Fruit fly (Drosophila melanogaster) Kc167 (cell line): ENCODE results near the gene KdelR.

Source experiments
- Myc ChIP-seq: fragments of >200 bp; optimal IDR thresholded peaks from 2 replicates; lab custom pipeline; 2017; ENCODE audit warnings: missing external identifiers
- Sin3A ChIP-seq: fragments of >200 bp; optimal IDR thresholded peaks from 2 replicates; lab custom pipeline; 2018; ENCODE audit warnings: missing external identifiers
- h ChIP-seq: fragments of >200 bp; optimal IDR thresholded peaks from 3 replicates; lab custom pipeline; 2018; ENCODE audit warnings: missing external identifiers
- insv ChIP-seq: fragments of >200 bp; optimal IDR thresholded peaks from 3 replicates; lab custom pipeline; 2018; ENCODE audit warnings: missing external identifiers
- psq ChIP-seq: fragments of >200 bp; optimal IDR thresholded peaks from 2 replicates; lab custom pipeline; 2017; ENCODE audit warnings: missing external identifiers
- ttk ChIP-seq: sonication (Bioruptor generic); optimal IDR thresholded peaks from 2 replicates; lab custom pipeline; 2017; ENCODE audit warnings: missing external identifiers

KdelR gene

DNA sequence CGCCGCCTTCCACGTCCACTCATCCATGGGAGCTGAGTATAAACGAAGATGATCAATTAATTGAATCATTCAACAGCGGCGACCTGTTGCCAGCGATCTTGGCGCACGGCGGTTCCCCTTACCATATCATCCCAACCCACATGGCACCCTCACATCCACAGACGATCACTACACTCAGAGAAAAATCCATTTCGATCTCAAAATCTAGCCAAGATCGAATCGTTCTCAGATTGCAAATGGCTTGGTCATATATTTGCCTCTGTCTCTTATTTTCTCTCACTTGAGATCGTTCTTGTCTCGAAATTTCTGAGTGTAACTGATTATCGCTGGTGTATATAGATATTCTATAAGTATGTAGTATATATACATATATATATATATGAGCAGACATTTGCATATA is 41.7 kb downstream of the KdelR start:
- TF ChIP-seq ttk (lab: Kevin White, UChicago), result no peak
- no peak for TF ChIP-seq Myc (lab: Kevin White, UChicago)
- TF ChIP-seq insv (lab: Kevin White, UChicago), result no peak
- TF ChIP-seq psq (lab: Kevin White, UChicago), result no peak

DNA sequence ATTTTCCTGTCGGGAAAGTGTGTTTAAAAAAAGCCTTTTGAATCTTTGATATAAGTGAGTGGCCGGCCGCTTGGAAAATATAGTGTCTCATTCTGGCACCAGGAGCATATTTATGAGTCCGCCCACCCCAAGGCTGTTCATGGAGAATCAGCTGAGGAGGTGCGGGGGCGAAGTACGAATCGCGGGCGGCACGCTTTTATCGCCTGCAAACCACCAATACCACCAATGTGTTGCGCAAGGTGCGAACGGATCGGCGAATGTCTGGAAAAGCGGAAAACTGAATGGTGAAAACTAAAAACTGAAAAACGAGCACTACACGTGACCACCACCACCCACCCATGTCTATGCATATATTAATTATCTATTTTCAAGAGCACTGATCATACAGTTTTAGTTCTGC is 42.3 kb downstream of the KdelR start:
- TF ChIP-seq h (lab: Kevin White, UChicago) (no peak), psq (lab: Kevin White, UChicago) (no peak), Myc (lab: Kevin White, UChicago) (no peak), ttk (lab: Kevin White, UChicago) (no peak), insv (lab: Kevin White, UChicago) (no peak), Sin3A (lab: Kevin White, UChicago) (no peak)

DNA sequence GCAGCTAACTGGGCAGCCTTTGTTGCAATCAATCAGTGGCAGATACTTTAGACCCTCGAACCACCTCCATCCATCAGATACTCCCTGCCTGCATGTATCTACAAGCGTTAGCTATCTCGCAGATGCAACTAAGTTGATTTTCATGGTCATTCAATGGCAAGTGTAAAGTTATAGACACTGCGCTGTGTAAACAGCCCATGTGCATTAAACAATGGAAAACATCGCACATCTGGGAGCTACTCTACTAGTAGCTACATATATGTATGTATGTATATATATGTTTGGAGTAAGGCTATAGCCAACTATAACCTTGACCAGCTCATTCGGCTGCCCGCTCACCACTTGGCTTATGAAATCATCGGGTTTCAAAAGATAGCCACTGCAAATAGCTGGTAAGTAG is 43.5 kb downstream of the KdelR start:
- TF ChIP-seq Myc (lab: Kevin White, UChicago) (no peak), ttk (lab: Kevin White, UChicago) (no peak), psq (lab: Kevin White, UChicago) (no peak), h (lab: Kevin White, UChicago) (no peak), Sin3A (lab: Kevin White, UChicago) (no peak), insv (lab: Kevin White, UChicago) (no peak)

dm6 chr2L:10472257-10472656 is 45.6 kb downstream of the KdelR start:
- no peak for TF ChIP-seq insv (lab: Kevin White, UChicago)
- TF ChIP-seq ttk (lab: Kevin White, UChicago), result no peak
- no peak for TF ChIP-seq Myc (lab: Kevin White, UChicago)

dm6 chr2L:10474268-10474678 is 47.6 kb downstream of the KdelR start, which contains the start of gene RluA-1:
Gene RluA-1 (minus strand): TSS chr2L:10474349.
- no peak for TF ChIP-seq Myc (lab: Kevin White, UChicago)
- no peak for TF ChIP-seq psq (lab: Kevin White, UChicago)
- no peak for TF ChIP-seq Sin3A (lab: Kevin White, UChicago)
- TF ChIP-seq ttk (lab: Kevin White, UChicago), result no peak
- no peak for TF ChIP-seq insv (lab: Kevin White, UChicago)
- TF ChIP-seq h (lab: Kevin White, UChicago), result no peak

- no peak for TF ChIP-seq ttk (lab: Kevin White, UChicago)
- TF ChIP-seq h (lab: Kevin White, UChicago), result no peak
- TF ChIP-seq psq (lab: Kevin White, UChicago), result no peak
- no peak for TF ChIP-seq Myc (lab: Kevin White, UChicago)
- no peak for TF ChIP-seq insv (lab: Kevin White, UChicago)
Observed at dm6 chr2L:10474815-10475214, 48.1 kb downstream of the KdelR start.

DNA sequence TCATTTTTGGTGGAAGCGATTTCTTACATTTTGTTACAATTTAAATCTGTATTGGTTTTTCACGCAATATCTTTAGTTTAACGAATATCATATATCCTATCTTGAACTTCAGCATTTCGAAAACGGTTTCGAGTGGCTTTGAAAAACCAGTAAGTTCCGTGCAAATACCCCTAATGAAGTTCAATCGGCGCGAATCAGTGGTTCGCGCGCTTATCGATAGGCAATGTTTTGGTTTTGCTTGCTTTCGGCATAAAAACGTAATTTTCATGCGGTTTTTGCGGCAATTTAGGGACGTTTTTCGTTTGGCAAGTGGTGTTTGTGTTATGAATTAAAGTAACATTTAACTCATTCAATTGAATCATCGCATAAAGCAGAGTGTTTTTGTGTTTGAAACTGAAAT is 50.2 kb downstream of the KdelR start, which contains the start of gene RluA-2:
TSS of gene RluA-2 (plus strand) at position 195 of the 400 bp plus-strand sequence.
- TF ChIP-seq psq (lab: Kevin White, UChicago) (no peak), ttk (lab: Kevin White, UChicago) (no peak), Myc (lab: Kevin White, UChicago) (no peak), Sin3A (lab: Kevin White, UChicago) (no peak), h (lab: Kevin White, UChicago) (no peak), insv (lab: Kevin White, UChicago) (no peak)
